Fruit fly (Drosophila melanogaster): ENCODE data around the gene CG3631.

Gene CG3631

DNA sequence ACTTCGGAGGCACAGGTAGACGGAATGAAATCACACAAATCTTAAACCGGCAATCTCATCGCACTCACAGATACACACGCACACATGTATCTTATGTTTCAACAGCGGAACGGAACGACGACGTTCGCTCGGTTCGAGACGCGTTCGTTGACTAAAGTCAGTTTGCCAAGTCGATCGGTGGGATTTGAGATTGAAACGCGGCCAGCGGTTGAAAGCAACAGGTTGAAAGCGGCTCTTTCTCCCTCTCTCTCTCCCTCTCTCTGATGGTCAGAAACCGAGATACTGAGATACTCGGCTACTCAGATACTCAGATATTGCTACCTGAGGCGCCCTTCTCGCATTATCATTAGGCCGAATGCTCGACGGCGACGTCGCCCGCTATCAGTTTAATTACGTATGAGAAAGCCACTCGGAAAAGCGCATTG is 25.5 kb upstream of the CG3631 start (continued):
- TF ChIP-seq mirr (GFP tag; optimal IDR thresholded peaks at IDR 0.05) (peak; percentile 88), CG42726 (GFP tag; IDR thresholded peaks at IDR 0.05; ENCODE audit: partially characterized antibody) (no peak), Dref (GFP tag; IDR thresholded peaks at IDR 0.05) (no peak), CrebB (tag; optimal IDR thresholded peaks at IDR 0.05) (peak; percentile 80), kah (GFP tag; optimal IDR thresholded peaks at IDR 0.05) (peak; percentile 41), so (GFP tag; IDR thresholded peaks at IDR 0.05) (peak; percentile 69), Blimp-1 (GFP tag; optimal IDR thresholded peaks at IDR 0.05) (peak; percentile 30), CG13123 (GFP tag; optimal IDR thresholded peaks at IDR 0.05) (no peak), Abd-B (GFP tag; optimal IDR thresholded peaks at IDR 0.05) (no peak), CG7839 (tag; optimal IDR thresholded peaks at IDR 0.05) (peak; percentile 20), Jarid2 (GFP tag; optimal IDR thresholded peaks at IDR 0.05) (peak; percentile 96), CG11093 (GFP tag; IDR thresholded peaks at IDR 0.05) (no peak), nau (GFP tag; optimal IDR thresholded peaks at IDR 0.05) (peak; percentile 24), CG7556 (GFP tag; optimal IDR thresholded peaks at IDR 0.05) (peak; percentile 11), CG11695 (GFP tag; IDR thresholded peaks at IDR 0.05) (0 out of 3 replicates have a peak, but pooled peaks have one; percentile 15), CG7928 (GFP tag; optimal IDR thresholded peaks at IDR 0.05) (no peak), Dek (tag; optimal IDR thresholded peaks at IDR 0.05) (no peak), CG14667 (GFP tag; IDR thresholded peaks at IDR 0.05) (no peak), CG14965 (GFP tag; optimal IDR thresholded peaks at IDR 0.05; ENCODE audit: borderline replicate concordance) (no peak), MBD-R2 (GFP tag; IDR thresholded peaks at IDR 0.05) (0 out of 2 replicates have a peak, but pooled peaks have one; percentile 38), hkb (optimal IDR thresholded peaks at IDR 0.05) (no peak), hkb (GFP tag; IDR thresholded peaks at IDR 0.05) (peak; percentile 70; the same call in 1 of the 2 replicates), Dip2 (GFP tag; IDR thresholded peaks at IDR 0.05) (no peak), sim (GFP tag; IDR thresholded peaks at IDR 0.05) (no peak), CG4707 (GFP tag; optimal IDR thresholded peaks at IDR 0.05) (peak; percentile 27), CTCF (GFP tag; optimal IDR thresholded peaks at IDR 0.05) (no peak), CG2202 (tag; optimal IDR thresholded peaks at IDR 0.05) (peak; percentile 21), Sox102F (GFP tag; optimal IDR thresholded peaks at IDR 0.05) (no peak), CG6765 (GFP tag; optimal IDR thresholded peaks at IDR 0.05) (peak; percentile 81), CG18619 (GFP tag; optimal IDR thresholded peaks at IDR 0.05) (no peak), Awh (GFP tag; IDR thresholded peaks at IDR 0.05) (peak; percentile 47; the same call in 1 of the 2 replicates), slbo (GFP tag; IDR thresholded peaks at IDR 0.05) (no peak), CG4854 (GFP tag; optimal IDR thresholded peaks at IDR 0.05) (no peak), CG6791 (GFP tag; IDR thresholded peaks at IDR 0.05; ENCODE audit: partially characterized antibody) (0 out of 3 replicates have a peak, but pooled peaks have one; percentile 16), sens (GFP tag) (peak; percentile 85), dimm (GFP tag; IDR thresholded peaks at IDR 0.05) (no peak), Elba2 (GFP tag; optimal IDR thresholded peaks at IDR 0.05) (no peak), nom (GFP tag; optimal IDR thresholded peaks at IDR 0.05) (peak; percentile 75), az2 (GFP tag; optimal IDR thresholded peaks at IDR 0.05) (no peak), mam (GFP tag; optimal IDR thresholded peaks at IDR 0.05) (no peak), sug (tag; optimal IDR thresholded peaks at IDR 0.05) (peak; percentile 38), Hsf (GFP tag; optimal IDR thresholded peaks at IDR 0.05) (peak; percentile 24), CG15011 (GFP tag; optimal IDR thresholded peaks at IDR 0.05) (peak; percentile 6), dysf (GFP tag; IDR thresholded peaks at IDR 0.05) (peak; percentile 28; the same call in 1 of the 3 replicates), slou (GFP tag; optimal IDR thresholded peaks at IDR 0.05) (no peak), lab (GFP tag; optimal IDR thresholded peaks at IDR 0.05) (peak; percentile 87), dan (GFP tag; IDR thresholded peaks at IDR 0.05) (no peak), CG6254 (GFP tag; optimal IDR thresholded peaks at IDR 0.05) (peak; percentile 51), CG11247 (GFP tag; IDR thresholded peaks at IDR 0.05) (no peak), CG1602 (GFP tag; optimal IDR thresholded peaks at IDR 0.05) (no peak), CG18476 (GFP tag; optimal IDR thresholded peaks at IDR 0.05) (no peak), Ada2b (GFP tag; IDR thresholded peaks at IDR 0.05) (no peak)
